Fruit fly (Drosophila melanogaster): Measurements from ENCODE around the gene CG32055.

dm6 chr3L:10204669-10205068 lies 15.3 kb downstream of the CG32055 start:
- TF ChIP-seq CG8478 (optimal IDR thresholded peaks at IDR 0.05) (no peak), CTCF (optimal IDR thresholded peaks at IDR 0.05) (no peak)
